Worm (Caenorhabditis elegans) whole organism, L2 larva: ENCODE data around the gene fbxa-96.
A peak's percentile ranks its signal among the peaks of the same experiment; 100 is the strongest.

Experiments
- C34F6.9 ChIP-seq: fragments of 150-350 bp; optimal IDR thresholded peaks from 2 replicates; lab custom pipeline; 2014; ENCODE audit warnings: missing biosample characterization, missing genetic modification characterization
- F13H6.1 ChIP-seq: sonication (generic microtip); optimal IDR thresholded peaks from 2 replicates; lab custom pipeline; 2016; ENCODE audit warnings: missing genetic modification characterization, missing compliant biosample characterization
- R02D3.7 ChIP-seq: fragments of 150-350 bp; optimal IDR thresholded peaks from 2 replicates; lab custom pipeline; 2014; ENCODE audit warnings: missing biosample characterization, missing genetic modification characterization
- alr-1 ChIP-seq: fragments of 150-350 bp; optimal IDR thresholded peaks from 2 replicates; lab custom pipeline; 2014; ENCODE audit warnings: missing biosample characterization, missing genetic modification characterization
- aly-2 ChIP-seq: fragments of 150-350 bp; optimal IDR thresholded peaks from 2 replicates; lab custom pipeline; 2014; ENCODE audit warnings: missing biosample characterization, missing genetic modification characterization
- ama-1 ChIP-seq: fragments of 150-350 bp; optimal IDR thresholded peaks from 2 replicates; lab custom pipeline; 2018; ENCODE audit warnings: inconsistent platforms
- blmp-1 ChIP-seq: sonication (generic microtip); optimal IDR thresholded peaks from 2 replicates; lab custom pipeline; 2017; ENCODE audit warnings: missing genetic modification characterization, mild to moderate bottlenecking, missing compliant biosample characterization, antibody characterized with exemption, moderate library complexity; ENCODE audit not compliant: insufficient read depth
- ceh-16 ChIP-seq: fragments of 150-350 bp; optimal IDR thresholded peaks from 2 replicates; lab custom pipeline; 2014; ENCODE audit warnings: missing biosample characterization, missing genetic modification characterization
- ceh-82 ChIP-seq: fragments of 150-350 bp; optimal IDR thresholded peaks from 2 replicates; lab custom pipeline; 2014; ENCODE audit warnings: missing biosample characterization, missing genetic modification characterization
- crh-2 ChIP-seq: sonication (generic microtip); optimal IDR thresholded peaks from 2 replicates; lab custom pipeline; 2017; ENCODE audit warnings: missing biosample characterization, missing genetic modification characterization
- dmd-4 ChIP-seq: sonication (generic microtip); optimal IDR thresholded peaks from 2 replicates; lab custom pipeline; 2017; ENCODE audit warnings: missing biosample characterization, missing genetic modification characterization
- egl-27 ChIP-seq: sonication (generic microtip); optimal IDR thresholded peaks from 3 replicates; lab custom pipeline; 2017; ENCODE audit warnings: missing biosample characterization, missing genetic modification reagents, missing genetic modification characterization
- elt-3 ChIP-seq: sonication (generic microtip); optimal IDR thresholded peaks from 2 replicates; lab custom pipeline; 2017; ENCODE audit warnings: missing biosample characterization, missing genetic modification characterization
- fos-1 ChIP-seq: fragments of 150-350 bp; optimal IDR thresholded peaks from 2 replicates; lab custom pipeline; 2014; ENCODE audit warnings: missing biosample characterization, missing genetic modification characterization
- gmeb-1 ChIP-seq: fragments of 150-350 bp; optimal IDR thresholded peaks from 2 replicates; lab custom pipeline; 2014; ENCODE audit warnings: missing biosample characterization, missing genetic modification characterization
- lin-11 ChIP-seq: fragments of 150-350 bp; sonication (generic microtip); optimal IDR thresholded peaks from 2 replicates; lab custom pipeline; 2014; ENCODE audit warnings: missing biosample characterization, missing genetic modification characterization, inconsistent platforms, mixed read lengths
- lin-39 ChIP-seq: fragments of 150-350 bp; optimal IDR thresholded peaks from 2 replicates; lab custom pipeline; 2014; ENCODE audit warnings: missing biosample characterization, missing genetic modification reagents, missing genetic modification characterization
- lsy-2 ChIP-seq, 2 experiments: fragments of 150-350 bp in 1 of 2; sonication (generic microtip) in 1 of 2; optimal IDR thresholded peaks; 2 replicates each; lab custom pipeline; 2014 to 2017; ENCODE audit warnings: missing biosample characterization in 2 of 2, missing genetic modification characterization in 2 of 2
- mab-5 ChIP-seq: fragments of 150-350 bp; optimal IDR thresholded peaks from 2 replicates; lab custom pipeline; 2014; ENCODE audit warnings: missing biosample characterization, missing genetic modification characterization
- mbf-1 ChIP-seq: sonication (generic microtip); optimal IDR thresholded peaks from 2 replicates; lab custom pipeline; 2017; ENCODE audit warnings: missing biosample characterization, missing genetic modification characterization
- nhr-10 ChIP-seq: sonication (generic microtip); optimal IDR thresholded peaks from 2 replicates; lab custom pipeline; 2017; ENCODE audit warnings: missing biosample characterization, missing genetic modification characterization
- nhr-11 ChIP-seq: fragments of 150-350 bp; optimal IDR thresholded peaks from 2 replicates; lab custom pipeline; 2014; ENCODE audit warnings: missing biosample characterization, missing genetic modification characterization
- nhr-12 ChIP-seq: fragments of 150-350 bp; optimal IDR thresholded peaks from 2 replicates; lab custom pipeline; 2014; ENCODE audit warnings: missing biosample characterization, missing genetic modification characterization
- nhr-129 ChIP-seq: fragments of 150-350 bp; optimal IDR thresholded peaks from 2 replicates; lab custom pipeline; 2014; ENCODE audit warnings: missing biosample characterization, missing genetic modification characterization
- nhr-21 ChIP-seq: fragments of 150-350 bp; optimal IDR thresholded peaks from 2 replicates; lab custom pipeline; 2014; ENCODE audit warnings: missing biosample characterization, missing genetic modification characterization
- nhr-23 ChIP-seq: fragments of 150-350 bp; optimal IDR thresholded peaks from 2 replicates; lab custom pipeline; 2014; ENCODE audit warnings: missing biosample characterization, missing genetic modification reagents, missing genetic modification characterization
- nhr-237 ChIP-seq: fragments of 150-350 bp; optimal IDR thresholded peaks from 2 replicates; lab custom pipeline; 2014; ENCODE audit warnings: missing biosample characterization, missing genetic modification characterization
- nhr-25 ChIP-seq: fragments of 150-350 bp; sonication (generic microtip); optimal IDR thresholded peaks from 3 replicates; lab custom pipeline; 2014; ENCODE audit warnings: missing biosample characterization, missing genetic modification characterization
- nhr-6 ChIP-seq: fragments of 150-350 bp; optimal IDR thresholded peaks from 2 replicates; lab custom pipeline; 2014; ENCODE audit warnings: missing biosample characterization, missing genetic modification characterization
- peb-1 ChIP-seq: fragments of 150-350 bp; optimal IDR thresholded peaks from 2 replicates; lab custom pipeline; 2014; ENCODE audit warnings: missing biosample characterization, missing genetic modification characterization
- sem-4 ChIP-seq: fragments of 150-350 bp; optimal IDR thresholded peaks from 2 replicates; lab custom pipeline; 2014; ENCODE audit warnings: missing biosample characterization, missing genetic modification reagents, missing genetic modification characterization
- sma-9 ChIP-seq, 2 experiments: fragments of 150-350 bp in 1 of 2; sonication (generic microtip) in 1 of 2; optimal IDR thresholded peaks; 2 replicates each; lab custom pipeline; 2014 to 2016; ENCODE audit warnings: missing genetic modification characterization in 2 of 2, mild to moderate bottlenecking in 1 of 2, missing biosample characterization in 1 of 2, missing compliant biosample characterization in 1 of 2, missing genetic modification reagents in 1 of 2, moderate library complexity in 1 of 2
- snpc-4 ChIP-seq: fragments of 150-350 bp; optimal IDR thresholded peaks from 2 replicates; lab custom pipeline; 2014; ENCODE audit warnings: missing biosample characterization, missing genetic modification characterization
- unc-39 ChIP-seq: fragments of 150-350 bp; optimal IDR thresholded peaks from 2 replicates; lab custom pipeline; 2014; ENCODE audit warnings: missing biosample characterization, missing genetic modification characterization
- unc-55 ChIP-seq: fragments of 150-350 bp; sonication (generic microtip); optimal IDR thresholded peaks from 3 replicates; lab custom pipeline; 2014; ENCODE audit warnings: missing biosample characterization, missing genetic modification reagents, missing genetic modification characterization
- unc-62 ChIP-seq: fragments of 150-350 bp; optimal IDR thresholded peaks from 2 replicates; lab custom pipeline; 2014; ENCODE audit warnings: missing biosample characterization, missing genetic modification reagents, missing genetic modification characterization
- zag-1 ChIP-seq: fragments of 150-350 bp; optimal IDR thresholded peaks from 2 replicates; lab custom pipeline; 2014; ENCODE audit warnings: missing biosample characterization, missing genetic modification characterization
- ztf-1 ChIP-seq: fragments of 200-800 bp; sonication (Bioruptor generic); conservative IDR thresholded peaks from 2 replicates; pipeline ENCODE4 v1.3.6; 2022; ENCODE audit warnings: missing genetic modification characterization, missing compliant biosample characterization
- ztf-11 ChIP-seq: sonication (generic microtip); optimal IDR thresholded peaks from 2 replicates; lab custom pipeline; 2017; ENCODE audit warnings: missing biosample characterization, missing genetic modification characterization
- ztf-4 ChIP-seq: fragments of 150-350 bp; optimal IDR thresholded peaks from 2 replicates; lab custom pipeline; 2014; ENCODE audit warnings: missing biosample characterization, missing genetic modification characterization

The fbxa-96 gene

DNA sequence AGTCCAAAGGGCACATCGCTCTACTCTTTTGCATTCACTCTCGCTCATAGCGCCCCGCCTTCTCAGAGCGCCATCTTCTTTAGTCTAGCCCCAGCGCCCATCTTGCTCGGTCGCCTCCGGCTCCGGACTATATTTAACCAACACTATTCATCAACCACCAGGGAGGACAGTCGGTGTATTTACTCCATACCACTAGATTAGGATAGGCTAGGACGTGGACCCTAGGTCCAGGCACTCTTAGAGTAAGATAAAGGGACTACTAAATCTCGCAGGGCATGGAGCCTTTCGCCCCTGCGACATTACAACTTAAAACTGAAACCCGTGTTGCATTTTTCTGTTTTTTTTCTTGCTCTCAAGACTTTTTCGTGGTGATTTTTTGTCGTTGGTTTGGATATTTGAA, 12.7 kb downstream of the fbxa-96 start:
- TF ChIP-seq snpc-4 (no peak), nhr-21 (tag; lab: Kevin White, UChicago) (no peak), unc-55 (GFP tag; lab: Kevin White, UChicago) (no peak), gmeb-1 (tag; lab: Kevin White, UChicago) (no peak), sem-4 (tag; lab: Kevin White, UChicago) (no peak), sma-9 (GFP tag; optimal IDR thresholded peaks at IDR 0.05; lab: Kevin White, UChicago) (no peak), sma-9 (tag; optimal IDR thresholded peaks at IDR 0.05; lab: Kevin White, UChicago) (no peak), nhr-12 (tag; lab: Kevin White, UChicago) (no peak), ama-1 (lab: Kevin White, UChicago) (no peak), crh-2 (tag; lab: Kevin White, UChicago) (no peak), unc-39 (tag; lab: Kevin White, UChicago) (no peak), egl-27 (tag; lab: Kevin White, UChicago) (no peak), nhr-10 (tag; lab: Kevin White, UChicago) (no peak), nhr-129 (tag; lab: Kevin White, UChicago) (no peak), ceh-16 (tag; lab: Kevin White, UChicago) (no peak), ztf-11 (tag; lab: Kevin White, UChicago) (no peak), nhr-25 (no peak), lin-11 (tag; lab: Kevin White, UChicago) (no peak), ztf-1 (no peak), nhr-237 (tag; lab: Kevin White, UChicago) (no peak), F13H6.1 (tag; lab: Kevin White, UChicago) (no peak)

DNA sequence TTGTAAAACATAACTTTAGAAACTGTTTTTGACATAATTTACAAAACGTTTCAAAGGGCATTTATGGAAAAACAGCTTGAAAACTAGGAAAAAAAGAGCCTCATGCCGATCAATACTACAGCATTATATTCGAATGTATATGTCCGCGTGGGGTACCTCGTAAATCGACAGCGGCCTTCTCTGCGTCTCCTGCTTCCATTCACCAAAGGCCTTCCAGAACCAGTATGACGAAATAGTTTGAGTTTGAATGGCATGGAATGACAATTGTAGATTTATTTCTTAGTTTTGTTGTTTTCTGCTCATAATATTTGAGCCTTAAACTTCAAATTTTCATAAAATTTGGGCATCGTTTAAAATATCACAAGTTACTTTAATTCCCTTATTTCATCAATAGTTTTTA, 14.8 kb downstream of the fbxa-96 start:
- TF ChIP-seq nhr-12 (tag; lab: Kevin White, UChicago) (no peak), C34F6.9 (peak; percentile 44), fos-1 (tag; lab: Kevin White, UChicago) (no peak), nhr-129 (tag; lab: Kevin White, UChicago) (peak; percentile 20), lsy-2 (tag; optimal IDR thresholded peaks at IDR 0.05; lab: Kevin White, UChicago) (peak in 1 of 2 experiments; percentile 8), unc-55 (GFP tag; lab: Kevin White, UChicago) (peak; percentile 60)

DNA sequence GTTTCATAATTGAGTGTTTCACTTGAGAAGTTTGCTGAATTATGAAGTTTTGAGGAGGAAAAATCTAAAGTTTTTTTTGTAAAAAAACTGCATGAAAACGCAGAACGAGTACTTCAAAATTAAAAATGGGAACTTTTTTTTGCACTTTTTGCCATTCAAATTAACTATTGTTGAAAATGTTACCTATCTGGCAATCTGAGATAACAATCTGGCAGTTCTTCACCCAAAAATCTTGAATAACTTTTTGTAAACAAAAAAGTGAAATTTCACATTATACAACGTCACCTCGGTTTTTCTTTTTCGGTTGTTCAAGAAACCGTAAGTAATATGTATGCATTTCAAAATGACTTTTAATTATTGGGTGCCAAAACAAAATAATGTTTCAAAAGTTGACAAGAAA, 17.7 kb downstream of the fbxa-96 start:
- TF ChIP-seq blmp-1 (peak; percentile 1), sma-9 (GFP tag; optimal IDR thresholded peaks at IDR 0.05; lab: Kevin White, UChicago) (no peak), sma-9 (tag; optimal IDR thresholded peaks at IDR 0.05; lab: Kevin White, UChicago) (no peak), gmeb-1 (tag; lab: Kevin White, UChicago) (no peak), nhr-25 (peak; percentile 20), ceh-16 (tag; lab: Kevin White, UChicago) (peak; percentile 30)
- TF ChIP-seq, all 48 proteins: peak for 3

DNA sequence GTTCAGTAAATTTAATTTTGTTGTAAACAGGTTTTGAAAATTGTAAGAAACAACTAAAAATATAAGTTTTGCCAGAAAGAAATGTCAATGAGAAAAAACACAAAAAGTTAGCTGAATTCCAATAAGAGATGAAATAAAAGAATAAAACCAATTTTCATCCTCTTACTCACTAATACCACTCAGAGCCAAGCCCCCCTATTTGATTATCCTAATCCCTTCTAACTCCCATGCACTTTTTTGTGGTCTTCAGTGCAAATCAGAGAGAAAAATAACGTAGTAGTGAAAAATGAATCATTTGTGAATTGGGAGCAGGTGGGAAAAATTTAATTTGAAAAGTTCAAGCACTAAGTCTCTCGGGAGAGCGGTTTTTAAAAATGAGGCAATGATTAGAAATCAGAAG, 18.9 kb downstream of the fbxa-96 start:
- TF ChIP-seq unc-39 (tag; lab: Kevin White, UChicago) (no peak), R02D3.7 (no peak), sem-4 (tag; lab: Kevin White, UChicago) (no peak), egl-27 (tag; lab: Kevin White, UChicago) (peak; percentile 27), peb-1 (tag; lab: Kevin White, UChicago) (no peak), alr-1 (no peak)

DNA sequence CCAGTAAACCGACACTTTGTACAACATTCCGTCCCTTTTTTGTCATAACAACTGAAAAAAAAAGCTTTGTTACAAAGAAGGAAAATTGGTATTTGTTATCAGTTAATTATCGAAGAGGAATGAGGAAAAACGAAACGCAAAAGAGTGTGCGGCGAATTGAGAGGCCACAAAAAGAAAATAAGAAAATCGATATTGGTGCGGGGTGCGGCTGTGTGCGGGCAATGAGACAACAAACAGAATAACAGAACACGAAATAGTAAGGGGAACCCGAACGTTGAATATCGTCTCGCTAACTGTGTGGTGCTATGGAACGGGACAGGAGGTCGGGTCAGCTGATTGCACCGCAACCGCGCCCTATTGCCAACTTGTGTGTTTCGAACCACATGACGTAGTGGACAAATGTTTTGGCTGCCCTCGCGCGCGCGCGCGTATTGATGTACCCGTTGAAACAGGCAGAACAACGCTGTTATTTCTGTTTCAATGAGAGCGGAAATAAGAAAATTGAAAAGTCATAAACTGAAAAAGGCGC, 19.6 kb downstream of the fbxa-96 start, which contains the start of gene C18B12.4:
Gene C18B12.4 (minus strand): TSS at position 51 of the 529 bp plus-strand sequence.
- TF ChIP-seq elt-3 (tag; lab: Kevin White, UChicago) (no peak), unc-39 (tag; lab: Kevin White, UChicago) (no peak), dmd-4 (no peak), egl-27 (tag; lab: Kevin White, UChicago) (peak; percentile 8), lin-11 (tag; lab: Kevin White, UChicago) (peak; percentile 79), blmp-1 (peak; percentile 61), nhr-25 (peak; percentile 90), nhr-23 (tag; lab: Kevin White, UChicago) (no peak), mbf-1 (tag; lab: Kevin White, UChicago) (no peak), ceh-82 (peak; percentile 26), zag-1 (tag; lab: Kevin White, UChicago) (peak; percentile 62), nhr-11 (tag; lab: Kevin White, UChicago) (no peak), aly-2 (tag; lab: Kevin White, UChicago) (no peak), nhr-129 (tag; lab: Kevin White, UChicago) (peak; percentile 94), unc-55 (GFP tag; lab: Kevin White, UChicago) (peak; percentile 55), unc-62 (GFP tag; lab: Kevin White, UChicago) (no peak), peb-1 (tag; lab: Kevin White, UChicago) (no peak), gmeb-1 (tag; lab: Kevin White, UChicago) (peak; percentile 0), lin-39 (no peak), fos-1 (tag; lab: Kevin White, UChicago) (peak; percentile 51), F13H6.1 (tag; lab: Kevin White, UChicago) (peak; percentile 85), ceh-16 (tag; lab: Kevin White, UChicago) (peak; percentile 85), nhr-12 (tag; lab: Kevin White, UChicago) (no peak), mab-5 (tag; lab: Kevin White, UChicago) (peak; percentile 38), ztf-1 (no peak), ztf-4 (tag; lab: Kevin White, UChicago) (peak; percentile 65), R02D3.7 (no peak), lsy-2 (tag; optimal IDR thresholded peaks at IDR 0.05; lab: Kevin White, UChicago) (peak; percentile 15 to 83), nhr-6 (tag; lab: Kevin White, UChicago) (peak; percentile 42), alr-1 (no peak), sma-9 (GFP tag; optimal IDR thresholded peaks at IDR 0.05; lab: Kevin White, UChicago) (peak; percentile 89), sma-9 (tag; optimal IDR thresholded peaks at IDR 0.05; lab: Kevin White, UChicago) (no peak), snpc-4 (peak; percentile 78), ama-1 (lab: Kevin White, UChicago) (peak; percentile 39), nhr-10 (tag; lab: Kevin White, UChicago) (no peak)
